Fruit fly (Drosophila melanogaster) whole organism, embryonic: Measurements from ENCODE around the gene Cyp12a4.

Source experiments
- BEAF-32 ChIP-seq: fragments of 200-800 bp; sonication (Bioruptor generic); optimal IDR thresholded peaks from 3 replicates; lab custom pipeline; 2017; ENCODE audit warnings: missing biosample characterization, missing genetic modification characterization, mild to moderate bottlenecking, moderate library complexity, missing genetic modification reagents
- Blimp-1 ChIP-seq: fragments of 200-800 bp; sonication (Bioruptor generic); optimal IDR thresholded peaks from 3 replicates; lab custom pipeline; 2018; ENCODE audit warnings: missing biosample characterization, missing genetic modification characterization, mild to moderate bottlenecking, moderate library complexity, missing genetic modification reagents
- CG10267 ChIP-seq: fragments of 200-800 bp; sonication (Bioruptor generic); optimal IDR thresholded peaks from 2 replicates; lab custom pipeline; 2018; ENCODE audit warnings: missing biosample characterization, mild to moderate bottlenecking, missing genetic modification characterization, moderate library complexity
- CG10274 ChIP-seq: fragments of 200-800 bp; sonication (Bioruptor generic); optimal IDR thresholded peaks from 3 replicates; lab custom pipeline; 2017; ENCODE audit warnings: missing biosample characterization, mild to moderate bottlenecking, missing genetic modification characterization
- CG12391 ChIP-seq: fragments of 200-800 bp; sonication (Bioruptor generic); optimal IDR thresholded peaks from 3 replicates; lab custom pipeline; 2018; ENCODE audit warnings: missing biosample characterization, mild to moderate bottlenecking, missing genetic modification characterization, moderate library complexity
- CG12659 ChIP-seq: fragments of 200-800 bp; sonication (Bioruptor generic); optimal IDR thresholded peaks from 3 replicates; lab custom pipeline; 2017; ENCODE audit warnings: mild to moderate bottlenecking, missing biosample characterization, missing genetic modification reagents, missing genetic modification characterization
- CG13775 ChIP-seq: fragments of 200-800 bp; sonication (Bioruptor generic); optimal IDR thresholded peaks from 3 replicates; lab custom pipeline; 2017; ENCODE audit warnings: missing biosample characterization, mild to moderate bottlenecking, missing genetic modification characterization
- CG15011 ChIP-seq: fragments of 200-800 bp; sonication (Bioruptor generic); optimal IDR thresholded peaks from 3 replicates; lab custom pipeline; 2018; ENCODE audit warnings: missing biosample characterization, mild to moderate bottlenecking, missing genetic modification characterization
- CG17359 ChIP-seq: fragments of 200-800 bp; sonication (Bioruptor generic); optimal IDR thresholded peaks from 3 replicates; lab custom pipeline; 2018; ENCODE audit warnings: missing biosample characterization, mild to moderate bottlenecking, missing genetic modification characterization, moderate library complexity
- CG18476 ChIP-seq: fragments of 200-800 bp; sonication (Bioruptor generic); optimal IDR thresholded peaks from 2 replicates; lab custom pipeline; 2016; ENCODE audit warnings: missing biosample characterization, mild to moderate bottlenecking, missing genetic modification characterization
- CG2199 ChIP-seq: fragments of 200-800 bp; sonication (Bioruptor generic); IDR thresholded peaks from 3 replicates; pipeline ENCODE4 v1.3.6; 2022; ENCODE audit warnings: missing biosample characterization, missing genetic modification characterization
- CG3065 ChIP-seq: fragments of 200-800 bp; sonication (Bioruptor generic); optimal IDR thresholded peaks from 2 replicates; lab custom pipeline; 2016; ENCODE audit warnings: missing biosample characterization, missing genetic modification characterization
- CG32532 ChIP-seq: fragments of 200-800 bp; sonication (Bioruptor generic); IDR thresholded peaks from 2 replicates; pipeline ENCODE4 v1.3.6; 2022; ENCODE audit warnings: missing biosample characterization, missing genetic modification characterization
- CG33213 ChIP-seq: fragments of 200-800 bp; sonication (Bioruptor generic); optimal IDR thresholded peaks from 3 replicates; lab custom pipeline; 2016; ENCODE audit warnings: missing biosample characterization, missing genetic modification characterization
- CG34224 ChIP-seq: fragments of 200-800 bp; sonication (Bioruptor generic); IDR thresholded peaks from 3 replicates; pipeline ENCODE4 v1.3.6; 2022; ENCODE audit warnings: missing biosample characterization, missing genetic modification characterization; ENCODE audit not compliant: partially characterized antibody
- CG4404 ChIP-seq: fragments of 200-800 bp; sonication (Bioruptor generic); IDR thresholded peaks from 2 replicates; pipeline ENCODE4 v1.3.6; 2022; ENCODE audit warnings: missing biosample characterization, missing genetic modification characterization
- CG5180 ChIP-seq: fragments of 200-800 bp; sonication (Bioruptor generic); optimal IDR thresholded peaks from 3 replicates; lab custom pipeline; 2017; ENCODE audit warnings: missing biosample characterization, missing genetic modification characterization, mild to moderate bottlenecking, moderate library complexity, missing genetic modification reagents
- CG7556 ChIP-seq: fragments of 200-800 bp; sonication (Bioruptor generic); optimal IDR thresholded peaks from 2 replicates; lab custom pipeline; 2017; ENCODE audit warnings: missing biosample characterization, mild to moderate bottlenecking, missing genetic modification characterization
- CG9727 ChIP-seq: fragments of 200-800 bp; sonication (Bioruptor generic); optimal IDR thresholded peaks from 3 replicates; lab custom pipeline; 2017; ENCODE audit warnings: missing biosample characterization, mild to moderate bottlenecking, missing genetic modification characterization
- Chrac-16 ChIP-seq: fragments of 200-800 bp; sonication (Bioruptor generic); optimal IDR thresholded peaks from 3 replicates; lab custom pipeline; 2016; ENCODE audit warnings: missing biosample characterization, missing genetic modification characterization
- CoRest ChIP-seq: fragments of 200-800 bp; sonication (Bioruptor generic); optimal IDR thresholded peaks from 3 replicates; lab custom pipeline; 2018; ENCODE audit warnings: missing biosample characterization, mild to moderate bottlenecking, missing genetic modification characterization, moderate library complexity
- CrebB ChIP-seq: fragments of 200-800 bp; sonication (Bioruptor generic); optimal IDR thresholded peaks from 3 replicates; lab custom pipeline; 2018; ENCODE audit warnings: missing biosample characterization, mild to moderate bottlenecking, missing genetic modification characterization
- Eip74EF ChIP-seq, 2 experiments: fragments of 200-800 bp in 1 of 2; fragments of >200 bp in 1 of 2; sonication (Bioruptor generic) in 1 of 2; optimal IDR thresholded peaks; 2 replicates each; lab custom pipeline; 2017 to 2019; ENCODE audit warnings: missing biosample characterization in 2 of 2, missing genetic modification characterization in 2 of 2, mild to moderate bottlenecking in 1 of 2, moderate library complexity in 1 of 2
- Gsc ChIP-seq: fragments of 200-800 bp; sonication (Bioruptor generic); IDR thresholded peaks from 2 replicates; pipeline ENCODE4 v1.3.6; 2022; ENCODE audit warnings: missing biosample characterization, missing genetic modification characterization
- HHEX ChIP-seq: fragments of 200-800 bp; sonication (Bioruptor generic); optimal IDR thresholded peaks from 3 replicates; lab custom pipeline; 2017; ENCODE audit warnings: missing biosample characterization, mild to moderate bottlenecking, missing genetic modification characterization, missing genetic modification reagents
- HLH54F ChIP-seq: fragments of 200-800 bp; sonication (Bioruptor generic); optimal IDR thresholded peaks from 3 replicates; lab custom pipeline; 2016; ENCODE audit warnings: missing biosample characterization, missing genetic modification characterization
- Jarid2 ChIP-seq: fragments of 200-800 bp; sonication (Bioruptor generic); optimal IDR thresholded peaks from 3 replicates; lab custom pipeline; 2017; ENCODE audit warnings: mild to moderate bottlenecking, missing biosample characterization, missing genetic modification reagents, missing genetic modification characterization
- Nf-YC ChIP-seq: fragments of 200-800 bp; optimal IDR thresholded peaks from 3 replicates; lab custom pipeline; 2019; ENCODE audit warnings: missing biosample characterization, mild to moderate bottlenecking, missing genetic modification characterization, moderate library complexity
- Spps ChIP-seq: fragments of 200-800 bp; sonication (Bioruptor generic); optimal IDR thresholded peaks from 2 replicates; lab custom pipeline; 2018; ENCODE audit warnings: missing biosample characterization, mild to moderate bottlenecking, missing genetic modification characterization
- Sry-δ ChIP-seq: fragments of 200-800 bp; sonication (Bioruptor generic); optimal IDR thresholded peaks from 2 replicates; lab custom pipeline; 2016; ENCODE audit warnings: missing biosample characterization, missing genetic modification characterization
- Vsx1 ChIP-seq: fragments of 200-800 bp; sonication (Bioruptor generic); optimal IDR thresholded peaks from 2 replicates; lab custom pipeline; 2017; ENCODE audit warnings: missing biosample characterization, mild to moderate bottlenecking, missing genetic modification characterization, missing genetic modification reagents
- amos ChIP-seq: fragments of 200-800 bp; sonication (Bioruptor generic); IDR thresholded peaks from 2 replicates; pipeline ENCODE4 v1.3.6; 2022; ENCODE audit warnings: missing biosample characterization, missing genetic modification characterization; ENCODE audit not compliant: partially characterized antibody
- ap ChIP-seq: fragments of 200-800 bp; sonication (Bioruptor generic); IDR thresholded peaks from 2 replicates; pipeline ENCODE4 v1.3.6; 2022; ENCODE audit warnings: missing biosample characterization, missing genetic modification characterization
- bbx ChIP-seq: fragments of 200-800 bp; sonication (Bioruptor generic); IDR thresholded peaks from 2 replicates; pipeline ENCODE4 v1.3.6; 2022; ENCODE audit warnings: missing biosample characterization, missing genetic modification characterization; ENCODE audit not compliant: partially characterized antibody
- btn ChIP-seq: fragments of 200-800 bp; sonication (Bioruptor generic); optimal IDR thresholded peaks from 2 replicates; lab custom pipeline; 2016; ENCODE audit warnings: missing biosample characterization, missing genetic modification characterization
- crol ChIP-seq: fragments of 200-800 bp; sonication (Bioruptor generic); IDR thresholded peaks from 2 replicates; pipeline ENCODE4 v1.3.6; 2022; ENCODE audit warnings: missing biosample characterization, missing genetic modification characterization
- fd3F ChIP-seq: fragments of 200-800 bp; sonication (Bioruptor generic); optimal IDR thresholded peaks from 2 replicates; lab custom pipeline; 2018; ENCODE audit warnings: missing biosample characterization, mild to moderate bottlenecking, missing genetic modification characterization, moderate library complexity
- inv ChIP-seq: fragments of 200-800 bp; sonication (Bioruptor generic); IDR thresholded peaks from 2 replicates; pipeline ENCODE4 v1.3.6; 2022; ENCODE audit warnings: missing biosample characterization, missing genetic modification characterization; ENCODE audit not compliant: partially characterized antibody
- knrl ChIP-seq: fragments of 200-800 bp; sonication (Bioruptor generic); IDR thresholded peaks from 3 replicates; pipeline ENCODE4 v1.3.6; 2022; ENCODE audit warnings: missing biosample characterization, missing genetic modification characterization; ENCODE audit not compliant: partially characterized antibody
- lmd ChIP-seq: fragments of 200-800 bp; sonication (Bioruptor generic); IDR thresholded peaks from 2 replicates; pipeline ENCODE4 v1.3.6; 2022; ENCODE audit warnings: missing biosample characterization, missing genetic modification characterization
- phol ChIP-seq: fragments of 200-800 bp; sonication (Bioruptor generic); optimal IDR thresholded peaks from 3 replicates; lab custom pipeline; 2018; ENCODE audit warnings: missing biosample characterization, mild to moderate bottlenecking, missing genetic modification characterization, moderate library complexity
- ranshi ChIP-seq: fragments of 200-800 bp; sonication (Bioruptor generic); IDR thresholded peaks from 2 replicates; pipeline ENCODE4 v1.3.6; 2022; ENCODE audit warnings: missing biosample characterization, missing genetic modification characterization
- repo ChIP-seq: fragments of 200-800 bp; sonication (Bioruptor generic); optimal IDR thresholded peaks from 2 replicates; lab custom pipeline; 2016; ENCODE audit warnings: missing biosample characterization, missing genetic modification characterization
- shn ChIP-seq: fragments of 200-800 bp; sonication (Bioruptor generic); optimal IDR thresholded peaks from 3 replicates; lab custom pipeline; 2016; ENCODE audit warnings: missing biosample characterization, missing genetic modification characterization
- slbo ChIP-seq: fragments of 200-800 bp; sonication (Bioruptor generic); IDR thresholded peaks from 2 replicates; pipeline ENCODE4 v1.3.6; 2022; ENCODE audit warnings: missing biosample characterization, missing genetic modification characterization
- ttk ChIP-seq: fragments of 200-800 bp; sonication (Bioruptor generic); IDR thresholded peaks from 2 replicates; pipeline ENCODE4 v2.1.2; 2022; ENCODE audit warnings: missing biosample characterization, missing genetic modification characterization
- zen2 ChIP-seq: fragments of 200-800 bp; sonication (Bioruptor generic); IDR thresholded peaks from 3 replicates; pipeline ENCODE4 v1.3.6; 2022; ENCODE audit warnings: missing biosample characterization, missing genetic modification characterization; ENCODE audit not compliant: partially characterized antibody
- zf30C ChIP-seq: fragments of 200-800 bp; sonication (Bioruptor generic); optimal IDR thresholded peaks from 3 replicates; lab custom pipeline; 2018; ENCODE audit warnings: missing biosample characterization, mild to moderate bottlenecking, missing genetic modification characterization

The Cyp12a4 gene

dm6 chr3R:19093127-19093812, 41.7 kb upstream of the Cyp12a4 start (continued):
- TF ChIP-seq CG34224 (GFP tag; lab: Robert Waterston, UW) = no peak
- peak; percentile 19 for TF ChIP-seq HHEX (GFP tag; lab: Kevin White, UChicago)
- TF ChIP-seq Eip74EF (GFP tag; optimal IDR thresholded peaks at IDR 0.05; lab: Kevin White, UChicago) = peak in 1 of 2 experiments; percentile 32
- peak; percentile 34 for TF ChIP-seq phol (tag; lab: Kevin White, UChicago)
- TF ChIP-seq amos = peak; percentile 31; the same call in 1 of the 2 replicates
- TF ChIP-seq CG32532 (GFP tag; lab: Robert Waterston, UW) = peak; percentile 60; the same call in 1 of the 2 replicates
- peak; percentile 40 for TF ChIP-seq CG12391 (tag; lab: Kevin White, UChicago)
- TF ChIP-seq Jarid2 (GFP tag; lab: Kevin White, UChicago) = no peak
- no peak for TF ChIP-seq ttk (GFP tag; lab: Robert Waterston, UW)
- peak; percentile 8 for TF ChIP-seq HLH54F
- no peak for TF ChIP-seq Nf-YC (tag; lab: Kevin White, UChicago)
- no peak for TF ChIP-seq crol
- TF ChIP-seq CG17359 (tag; lab: Kevin White, UChicago) = peak; percentile 12
- TF ChIP-seq CG7556 (GFP tag; lab: Kevin White, UChicago) = peak; percentile 49
- no peak for TF ChIP-seq CrebB
- no peak for TF ChIP-seq zf30C (GFP tag; lab: Kevin White, UChicago)
- TF ChIP-seq BEAF-32 (GFP tag; lab: Kevin White, UChicago) = peak; percentile 42
- TF ChIP-seq CG12659 (GFP tag; lab: Kevin White, UChicago) = peak; percentile 34
- TF ChIP-seq fd3F (GFP tag; lab: Kevin White, UChicago) = peak; percentile 20
- TF ChIP-seq CG5180 (GFP tag; lab: Kevin White, UChicago) = peak; percentile 55
- peak; percentile 27 for TF ChIP-seq CG18476
- TF ChIP-seq CG13775 (GFP tag; lab: Kevin White, UChicago) = peak; percentile 34
- TF ChIP-seq CG33213 (GFP tag; lab: Kevin White, UChicago) = no peak
- peak; percentile 17 for TF ChIP-seq Vsx1 (GFP tag; lab: Kevin White, UChicago)
- no peak for TF ChIP-seq inv
- TF ChIP-seq shn (GFP tag; lab: Kevin White, UChicago) = peak; percentile 6
- 0 out of 2 replicates have a peak, but pooled peaks have one; percentile 18 for TF ChIP-seq ranshi
- no peak for TF ChIP-seq bbx (GFP tag; lab: Robert Waterston, UW)
- TF ChIP-seq Blimp-1 = peak; percentile 24
- peak; percentile 54 for TF ChIP-seq Sry-δ (GFP tag; lab: Kevin White, UChicago)
- TF ChIP-seq CG9727 (GFP tag; lab: Kevin White, UChicago) = peak; percentile 58
- TF ChIP-seq zen2 (GFP tag; lab: Robert Waterston, UW) = no peak
- TF ChIP-seq CG15011 (GFP tag; lab: Kevin White, UChicago) = no peak
- no peak for TF ChIP-seq Chrac-16 (GFP tag; lab: Kevin White, UChicago)
- TF ChIP-seq ap (GFP tag; lab: Robert Waterston, UW) = no peak
- TF ChIP-seq CG10274 (GFP tag; lab: Kevin White, UChicago) = no peak
- TF ChIP-seq repo (GFP tag; lab: Kevin White, UChicago) = no peak
- TF ChIP-seq knrl (GFP tag; lab: Robert Waterston, UW) = no peak
- TF ChIP-seq btn (GFP tag; lab: Kevin White, UChicago) = no peak
- TF ChIP-seq CG3065 (GFP tag; lab: Kevin White, UChicago) = no peak
- no peak for TF ChIP-seq Gsc (GFP tag; lab: Robert Waterston, UW)
- TF ChIP-seq slbo (GFP tag; lab: Robert Waterston, UW) = peak; percentile 62
- TF ChIP-seq lmd = peak; percentile 31; the same call in 1 of the 2 replicates
- 0 out of 3 replicates have a peak, but pooled peaks have one; percentile 24 for TF ChIP-seq CG2199
- peak; percentile 30 for TF ChIP-seq CoRest (tag; lab: Kevin White, UChicago)
- peak; percentile 10 for TF ChIP-seq CG10267 (tag; lab: Kevin White, UChicago)
- TF ChIP-seq CG4404 (GFP tag; lab: Robert Waterston, UW) = no peak
- TF ChIP-seq Spps (tag; lab: Kevin White, UChicago) = peak; percentile 10
